Worm (Caenorhabditis elegans) whole organism, late embryonic: ENCODE data around the gene F13H8.8.

Experiments used
- F13H6.1 ChIP-seq: sonication (generic microtip); optimal IDR thresholded peaks from 2 replicates; lab custom pipeline; 2016; ENCODE audit warnings: missing genetic modification characterization, missing compliant biosample characterization
- K09A11.1 ChIP-seq: sonication (generic microtip); optimal IDR thresholded peaks from 2 replicates; lab custom pipeline; 2017; ENCODE audit warnings: antibody characterized with exemption, mild to moderate bottlenecking, missing genetic modification characterization, missing compliant biosample characterization; ENCODE audit not compliant: insufficient read depth
- ceh-2 ChIP-seq: sonication (generic microtip); optimal IDR thresholded peaks from 2 replicates; lab custom pipeline; 2016; ENCODE audit warnings: missing genotype, missing genetic modification characterization, missing compliant biosample characterization
- ceh-34 ChIP-seq: sonication (generic microtip); optimal IDR thresholded peaks from 2 replicates; lab custom pipeline; 2016; ENCODE audit warnings: mild to moderate bottlenecking, missing genetic modification characterization, missing compliant biosample characterization
- fax-1 ChIP-seq: sonication (generic microtip); optimal IDR thresholded peaks from 2 replicates; lab custom pipeline; 2016; ENCODE audit warnings: missing genotype, missing genetic modification characterization, missing compliant biosample characterization
- fkh-10 ChIP-seq: fragments of 150-350 bp; optimal IDR thresholded peaks from 2 replicates; lab custom pipeline; 2014; ENCODE audit warnings: missing biosample characterization, missing genetic modification reagents, missing genetic modification characterization
- madf-2 ChIP-seq: sonication (generic microtip); optimal IDR thresholded peaks from 2 replicates; lab custom pipeline; 2017; ENCODE audit warnings: missing genetic modification characterization, missing compliant biosample characterization
- pag-3 ChIP-seq: sonication (generic microtip); optimal IDR thresholded peaks from 2 replicates; lab custom pipeline; 2016; ENCODE audit warnings: missing compliant biosample characterization, missing genetic modification characterization, borderline replicate concordance
- pha-4 ChIP-seq: fragments of 150-350 bp; optimal IDR thresholded peaks from 2 replicates; lab custom pipeline; 2018; ENCODE audit warnings: missing biosample characterization, missing genetic modification reagents, missing genetic modification characterization
- ttx-3 ChIP-seq: sonication (generic microtip); optimal IDR thresholded peaks from 2 replicates; lab custom pipeline; 2016; ENCODE audit warnings: missing genetic modification reagents, missing genetic modification characterization, missing compliant biosample characterization
- unc-86 ChIP-seq: sonication (generic microtip); optimal IDR thresholded peaks from 2 replicates; lab custom pipeline; 2016; ENCODE audit warnings: missing genetic modification characterization, missing compliant biosample characterization

DNA sequence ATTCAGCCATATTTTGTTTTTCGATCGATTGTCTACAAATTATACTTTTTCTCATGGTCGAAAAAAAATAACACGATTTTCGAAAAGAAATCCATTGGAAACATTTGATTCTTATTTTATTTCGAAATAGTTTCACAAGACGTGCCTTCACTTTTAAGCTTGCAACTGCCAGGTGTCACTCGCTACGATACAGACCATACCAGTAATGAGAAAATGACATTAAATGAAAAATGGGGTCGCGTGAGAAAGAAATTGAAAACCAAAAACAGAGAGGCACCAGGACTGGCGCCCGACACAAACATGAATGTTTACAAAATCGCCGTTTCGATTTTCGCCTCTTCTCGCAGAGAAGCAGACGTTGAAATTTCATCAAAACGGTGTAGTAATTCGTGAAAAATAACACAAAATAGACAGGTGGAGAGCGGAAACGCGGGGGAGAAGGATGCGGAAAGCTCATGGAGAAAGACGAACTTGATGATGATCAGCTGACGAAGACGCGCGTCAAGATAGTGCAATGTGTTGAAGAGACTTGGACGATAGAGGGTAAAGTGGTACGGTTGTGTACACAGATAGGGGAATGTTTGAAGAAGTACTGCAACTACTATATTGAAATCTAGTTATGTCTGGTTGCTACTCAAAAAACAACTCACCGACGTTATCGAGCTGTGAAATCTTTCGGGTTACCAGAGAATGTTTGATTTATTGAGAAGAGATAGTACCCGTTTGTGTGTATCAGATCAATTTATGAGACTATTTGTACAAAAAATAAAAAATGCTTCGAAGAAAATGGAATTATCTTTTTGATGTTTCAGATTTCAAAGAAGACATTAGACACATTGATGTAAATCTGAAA is 31.6 kb downstream of the F13H8.8 start:
- TF ChIP-seq F13H6.1 (tag; lab: Kevin White, UChicago) = no peak
- no peak for TF ChIP-seq pha-4 (tag; lab: Kevin White, UChicago)
- no peak for TF ChIP-seq pag-3 (tag; lab: Kevin White, UChicago)
- no peak for TF ChIP-seq ttx-3 (tag; lab: Kevin White, UChicago)
- TF ChIP-seq madf-2 (tag; lab: Kevin White, UChicago) = no peak
- TF ChIP-seq fax-1 (tag; lab: Kevin White, UChicago) = no peak
- TF ChIP-seq ceh-2 = no peak
- no peak for TF ChIP-seq unc-86
- TF ChIP-seq ceh-34 (tag; lab: Kevin White, UChicago) = peak; percentile 11
- TF ChIP-seq fkh-10 (GFP tag; lab: Kevin White, UChicago) = no peak
- TF ChIP-seq K09A11.1 (tag; lab: Kevin White, UChicago) = no peak
